Fruit fly (Drosophila melanogaster) S2 (cell line): ENCODE results near the gene CG42728.

ENCODE experiments used
- CG8478 ChIP-seq: fragments of >200 bp; optimal IDR thresholded peaks from 2 replicates; lab custom pipeline; 2018
- CTCF ChIP-seq, 2 experiments: fragments of >200 bp; optimal IDR thresholded peaks; 2 replicates each; lab custom pipeline; 2018

Gene CG42728

dm6 chr3L:15530638-15531225 lies 2.7 kb upstream of the CG42728 start:
- no peak for TF ChIP-seq CG8478 (lab: Kevin White, UChicago)

dm6 chr3L:15530071-15530470 lies 2.1 kb upstream of the CG42728 start:
- TF ChIP-seq CG8478 (lab: Kevin White, UChicago) = no peak
- TF ChIP-seq CTCF (optimal IDR thresholded peaks at IDR 0.05; lab: Kevin White, UChicago) = no peak

DNA sequence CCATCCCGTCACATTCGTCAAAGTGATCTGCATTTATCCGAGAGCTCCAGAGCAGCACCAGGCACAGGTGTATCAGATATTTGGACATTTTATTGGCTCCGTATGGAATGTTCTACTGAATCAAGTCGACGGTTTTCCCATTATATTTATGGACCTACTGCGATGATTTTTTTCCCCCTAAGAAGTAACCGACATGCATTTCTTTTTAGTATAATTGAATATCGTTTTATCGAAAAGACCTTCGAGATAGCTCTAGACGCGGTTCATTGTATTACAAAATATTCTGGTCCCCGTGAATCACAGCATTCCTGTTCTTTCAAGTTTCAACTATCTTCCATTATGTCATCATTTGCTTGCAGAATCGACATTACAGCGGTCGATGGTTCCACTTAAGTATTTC lies 1.1 kb upstream of the CG42728 start, which contains the start of gene obst-H:
obst-H (minus strand) TSS at position 101 of the 400 bp plus-strand sequence.
- no peak for TF ChIP-seq CTCF (optimal IDR thresholded peaks at IDR 0.05; lab: Kevin White, UChicago)
- no peak for TF ChIP-seq CG8478 (lab: Kevin White, UChicago)

- TF ChIP-seq CG8478 (lab: Kevin White, UChicago) = no peak
Observed at dm6 chr3L:15527416-15527815, 580 bp downstream of the CG42728 start, which contains the start of gene CG42729. TSS of gene CG42729 (minus strand) at chr3L:15527516.

- no peak for TF ChIP-seq CG8478 (lab: Kevin White, UChicago)
- TF ChIP-seq CTCF (optimal IDR thresholded peaks at IDR 0.05; lab: Kevin White, UChicago) = no peak
Observed at dm6 chr3L:15526712-15527111, 1.3 kb downstream of the CG42728 start, which contains the start of gene CG33985. TSS of gene CG33985 (minus strand) at chr3L:15526812.

- no peak for TF ChIP-seq CTCF (optimal IDR thresholded peaks at IDR 0.05; lab: Kevin White, UChicago)
- no peak for TF ChIP-seq CG8478 (lab: Kevin White, UChicago)
Observed at dm6 chr3L:15525153-15525552, 2.8 kb downstream of the CG42728 start, which contains the start of gene CG33986. TSS of gene CG33986 (minus strand) at chr3L:15525253.

DNA sequence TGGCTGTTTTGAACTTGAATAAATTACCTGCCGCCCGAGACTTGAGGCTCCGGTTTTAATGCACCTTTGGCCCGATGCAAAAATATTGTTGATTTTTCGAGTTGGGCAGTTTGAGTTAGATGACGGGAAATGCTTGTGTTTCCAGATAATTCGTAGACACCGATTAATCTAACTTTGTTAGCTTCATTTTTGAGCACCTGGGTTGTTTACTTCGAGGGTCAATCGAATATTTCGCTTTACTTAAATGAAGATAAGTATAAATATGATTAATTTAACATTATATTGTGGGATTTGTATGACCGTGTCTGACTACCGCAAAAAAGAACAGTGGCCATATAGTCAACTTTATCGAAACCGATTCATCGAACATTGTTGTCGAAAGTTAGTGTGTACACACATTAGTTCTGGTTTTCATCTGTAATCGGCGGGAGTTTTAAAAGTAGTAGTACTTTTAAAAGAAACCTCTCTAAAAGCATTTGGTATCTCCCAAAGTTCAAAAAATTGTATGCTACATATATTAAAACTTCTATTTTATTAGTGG lies 4.1 kb downstream of the CG42728 start, which contains the start of gene CG7945:
CG7945 (minus strand) TSS at position 332 of the 541 bp plus-strand sequence.
- no peak for TF ChIP-seq CTCF (optimal IDR thresholded peaks at IDR 0.05; lab: Kevin White, UChicago)
- no peak for TF ChIP-seq CG8478 (lab: Kevin White, UChicago)

DNA sequence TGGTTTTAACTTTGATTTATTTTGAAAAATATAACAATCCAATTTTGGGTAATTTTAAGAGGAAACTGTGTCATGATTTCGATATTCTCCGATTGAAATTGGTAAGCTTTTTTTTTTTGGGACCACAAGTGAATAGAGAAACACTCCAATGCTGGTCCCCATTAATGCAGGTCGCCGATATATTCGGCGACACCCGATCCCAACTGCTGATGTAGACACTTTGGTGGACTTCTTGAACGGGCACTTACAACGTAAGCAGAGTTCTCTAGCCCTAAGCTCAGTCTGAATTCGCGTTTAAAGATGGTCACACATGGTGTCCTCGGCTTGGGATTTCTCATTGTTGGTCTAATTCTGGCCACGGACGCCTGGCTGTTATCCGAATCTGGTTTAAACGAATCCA lies 7.7 kb downstream of the CG42728 start, which contains the start of gene yellow-k:
yellow-k (plus strand) TSS at position 301 of the 400 bp plus-strand sequence.
- TF ChIP-seq CTCF (optimal IDR thresholded peaks at IDR 0.05; lab: Kevin White, UChicago) = no peak
- TF ChIP-seq CG8478 (lab: Kevin White, UChicago) = no peak

dm6 chr3L:15519920-15520319 lies 8.1 kb downstream of the CG42728 start:
- TF ChIP-seq CTCF (optimal IDR thresholded peaks at IDR 0.05; lab: Kevin White, UChicago) (no peak), CG8478 (lab: Kevin White, UChicago) (no peak)

DNA sequence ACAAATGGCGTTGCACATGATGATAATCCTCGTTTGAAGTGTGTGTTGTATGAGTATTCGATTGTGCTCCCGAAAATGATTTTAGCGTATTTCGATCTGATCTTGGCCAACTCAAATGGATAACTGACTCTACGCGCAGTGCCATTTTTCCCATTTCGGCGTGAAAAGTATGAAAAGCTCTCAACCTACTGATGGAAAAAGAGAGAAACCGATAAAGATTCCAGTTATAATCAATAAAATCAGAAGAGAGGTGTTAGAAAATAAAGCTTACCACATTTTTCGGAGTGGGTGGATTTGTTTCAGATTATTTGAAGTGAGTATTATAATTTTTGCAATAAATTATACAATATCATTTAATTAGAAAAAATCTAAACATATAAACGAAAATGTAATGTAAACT lies 8.5 kb downstream of the CG42728 start, which contains the start of gene mex1:
mex1 (minus strand) TSS at position 101 of the 400 bp plus-strand sequence.
- TF ChIP-seq CTCF (optimal IDR thresholded peaks at IDR 0.05; lab: Kevin White, UChicago) (no peak), CG8478 (lab: Kevin White, UChicago) (no peak)

DNA sequence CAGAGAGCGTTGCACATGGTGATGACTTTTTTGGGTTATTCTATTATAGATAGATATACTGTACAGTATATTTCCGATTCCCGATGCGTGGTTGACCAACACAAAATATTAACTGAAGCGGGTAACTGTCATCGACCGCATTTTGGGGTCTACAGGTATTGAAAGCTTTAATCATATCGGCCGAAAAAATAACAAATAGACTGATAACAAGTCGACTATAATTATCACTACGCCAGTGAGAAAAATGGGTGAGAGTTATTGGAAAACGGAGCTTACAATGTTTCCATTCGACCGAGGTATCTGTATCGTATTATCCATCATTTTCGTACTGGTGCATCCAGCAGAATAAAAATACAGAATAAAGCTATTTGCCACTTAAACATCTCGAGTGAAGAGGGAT lies 9.7 kb downstream of the CG42728 start:
- TF ChIP-seq CG8478 (lab: Kevin White, UChicago) (no peak), CTCF (optimal IDR thresholded peaks at IDR 0.05; lab: Kevin White, UChicago) (no peak)

dm6 chr3L:15517508-15517907 lies 10.5 kb downstream of the CG42728 start:
- TF ChIP-seq CG8478 (lab: Kevin White, UChicago) = no peak
- no peak for TF ChIP-seq CTCF (optimal IDR thresholded peaks at IDR 0.05; lab: Kevin White, UChicago)

- TF ChIP-seq CTCF (optimal IDR thresholded peaks at IDR 0.05; lab: Kevin White, UChicago) (no peak), CG8478 (lab: Kevin White, UChicago) (no peak)
Observed at dm6 chr3L:15516956-15517355, 11.0 kb downstream of the CG42728 start, which contains the start of gene CG13454. TSS of gene CG13454 (minus strand) at chr3L:15517056.

DNA sequence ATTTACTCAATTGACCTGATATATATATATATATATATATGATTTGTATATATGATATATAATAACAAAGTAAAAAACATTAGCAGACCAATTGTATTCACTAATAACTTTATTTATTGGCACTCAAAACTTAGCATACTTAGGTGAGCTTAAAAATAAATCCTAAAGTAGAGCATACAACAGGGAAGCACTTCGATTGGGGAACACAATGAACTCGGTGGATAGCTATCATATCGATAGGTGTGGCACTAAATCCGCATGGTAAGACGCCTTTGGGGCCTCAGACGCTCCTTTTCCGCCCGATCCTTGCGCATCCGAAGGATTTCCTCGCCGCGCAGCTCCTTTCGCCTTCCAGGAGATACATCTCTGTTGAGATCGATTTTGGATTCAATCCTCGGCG lies 11.6 kb downstream of the CG42728 start:
- no peak for TF ChIP-seq CTCF (optimal IDR thresholded peaks at IDR 0.05; lab: Kevin White, UChicago)
- TF ChIP-seq CG8478 (lab: Kevin White, UChicago) = no peak

- TF ChIP-seq CTCF (optimal IDR thresholded peaks at IDR 0.05; lab: Kevin White, UChicago) (no peak), CG8478 (lab: Kevin White, UChicago) (no peak)
Observed at dm6 chr3L:15514814-15515495, 13.0 kb downstream of the CG42728 start.
